In genomic region chr3R:18157459-18157858, dm6 we compare ENCODE assay signal across 1 fruit fly cellular context.
TF ChIP-seq lines count a peak whose summit lies in the region.

No protein-coding gene starts in this region.

TF ChIP-seq in whole organism, prepupa, 60 proteins besides CTCF, POLR2A, EP300 and RAD21 (continued from another document):
- no peak for TF ChIP-seq CG11294 (GFP tag; IDR thresholded peaks at IDR 0.05; lab: Robert Waterston, UW)
- TF ChIP-seq Eip78C (GFP tag; lab: Kevin White, UChicago): peak; percentile 89
- peak in 1 of 2 experiments; percentile 36 for TF ChIP-seq salr (GFP tag; optimal IDR thresholded peaks at IDR 0.05; lab: Kevin White, UChicago)
- peak; percentile 81 for TF ChIP-seq svp (GFP tag; lab: Kevin White, UChicago)
- peak; percentile 54 for TF ChIP-seq Sox14 (GFP tag; optimal IDR thresholded peaks at IDR 0.05; lab: Kevin White, UChicago)
- peak; percentile 36 for TF ChIP-seq CG10631 (GFP tag; optimal IDR thresholded peaks at IDR 0.05; lab: Kevin White, UChicago)
- peak; percentile 77 for TF ChIP-seq CG3032 (tag; optimal IDR thresholded peaks at IDR 0.05; lab: Kevin White, UChicago)
- TF ChIP-seq topi (GFP tag; optimal IDR thresholded peaks at IDR 0.05; lab: Kevin White, UChicago): peak; percentile 67
- TF ChIP-seq Ets96B (tag; optimal IDR thresholded peaks at IDR 0.05; lab: Kevin White, UChicago): peak; percentile 26
- peak; percentile 27 for TF ChIP-seq Ets21C (GFP tag; optimal IDR thresholded peaks at IDR 0.05; lab: Kevin White, UChicago)
- TF ChIP-seq Sox102F (GFP tag; optimal IDR thresholded peaks at IDR 0.05; lab: Kevin White, UChicago): peak; percentile 31
- TF ChIP-seq pdm3 (GFP tag; optimal IDR thresholded peaks at IDR 0.05; lab: Kevin White, UChicago): peak; percentile 55
- peak; percentile 49 for TF ChIP-seq OdsH (GFP tag; optimal IDR thresholded peaks at IDR 0.05; lab: Kevin White, UChicago)
